Fruit fly (Drosophila melanogaster) whole organism, embryonic: ENCODE data around the gene Rabex-5.
A peak's percentile ranks its signal among the peaks of the same experiment; 100 is the strongest.

ENCODE experiments used
- Atf-2 ChIP-seq: fragments of 200-800 bp; sonication (Bioruptor generic); optimal IDR thresholded peaks from 2 replicates; lab custom pipeline; 2016; ENCODE audit warnings: missing biosample characterization, missing genetic modification characterization
- BEAF-32 ChIP-seq: fragments of 200-800 bp; sonication (Bioruptor generic); optimal IDR thresholded peaks from 3 replicates; lab custom pipeline; 2017; ENCODE audit warnings: missing biosample characterization, missing genetic modification characterization, mild to moderate bottlenecking, moderate library complexity, missing genetic modification reagents
- CG11247 ChIP-seq: fragments of 200-800 bp; sonication (Bioruptor generic); IDR thresholded peaks from 2 replicates; pipeline ENCODE4 v1.3.6; 2022; ENCODE audit warnings: missing biosample characterization, missing genetic modification characterization
- CG13296 ChIP-seq: fragments of 200-800 bp; sonication (Bioruptor generic); optimal IDR thresholded peaks from 3 replicates; lab custom pipeline; 2018; ENCODE audit warnings: missing biosample characterization, mild to moderate bottlenecking, missing genetic modification characterization
- CG15269 ChIP-seq: fragments of 200-800 bp; sonication (Bioruptor generic); optimal IDR thresholded peaks from 2 replicates; lab custom pipeline; 2018; ENCODE audit warnings: missing biosample characterization, mild to moderate bottlenecking, missing genetic modification characterization, moderate library complexity
- CG17186 ChIP-seq: fragments of 200-800 bp; sonication (Bioruptor generic); optimal IDR thresholded peaks from 3 replicates; lab custom pipeline; 2017; ENCODE audit warnings: missing biosample characterization, missing genetic modification reagents, missing genetic modification characterization
- CG17328 ChIP-seq: fragments of 200-800 bp; sonication (Bioruptor generic); IDR thresholded peaks from 2 replicates; pipeline ENCODE4 v1.3.6; 2022; ENCODE audit warnings: missing biosample characterization, missing genetic modification characterization
- CG3065 ChIP-seq: fragments of 200-800 bp; sonication (Bioruptor generic); optimal IDR thresholded peaks from 2 replicates; lab custom pipeline; 2016; ENCODE audit warnings: missing biosample characterization, missing genetic modification characterization
- CG32532 ChIP-seq: fragments of 200-800 bp; sonication (Bioruptor generic); IDR thresholded peaks from 2 replicates; pipeline ENCODE4 v1.3.6; 2022; ENCODE audit warnings: missing biosample characterization, missing genetic modification characterization
- CG33557 ChIP-seq: fragments of 200-800 bp; sonication (Bioruptor generic); optimal IDR thresholded peaks from 2 replicates; lab custom pipeline; 2019; ENCODE audit warnings: missing biosample characterization, mild to moderate bottlenecking, missing genetic modification characterization, moderate library complexity
- CG34422 ChIP-seq: fragments of 200-800 bp; sonication (Bioruptor generic); IDR thresholded peaks from 3 replicates; pipeline ENCODE4 v1.3.6; 2022; ENCODE audit warnings: missing biosample characterization, missing genetic modification characterization
- CG4707 ChIP-seq: fragments of 200-800 bp; sonication (Bioruptor generic); optimal IDR thresholded peaks from 2 replicates; lab custom pipeline; 2018; ENCODE audit warnings: missing biosample characterization, mild to moderate bottlenecking, missing genetic modification characterization, moderate library complexity
- CG4854 ChIP-seq: fragments of 200-800 bp; sonication (Bioruptor generic); optimal IDR thresholded peaks from 2 replicates; lab custom pipeline; 2016; ENCODE audit warnings: missing biosample characterization, missing genetic modification characterization, inconsistent platforms
- CG7928 ChIP-seq: fragments of 200-800 bp; sonication (Bioruptor generic); optimal IDR thresholded peaks from 2 replicates; lab custom pipeline; 2017; ENCODE audit warnings: missing biosample characterization, mild to moderate bottlenecking, missing genetic modification characterization
- CG8290 ChIP-seq, 3 experiments: fragments of 200-800 bp; sonication (Bioruptor generic); optimal IDR thresholded peaks; 2 replicates each; lab custom pipeline; 2016 to 2019; ENCODE audit warnings: missing biosample characterization in 3 of 3, missing genetic modification characterization in 3 of 3, mild to moderate bottlenecking in 2 of 3, moderate library complexity in 1 of 3
- CG8765 ChIP-seq: fragments of 200-800 bp; sonication (Bioruptor generic); IDR thresholded peaks from 2 replicates; pipeline ENCODE4 v1.3.6; 2022; ENCODE audit warnings: missing biosample characterization, missing genetic modification characterization
- CG9932 ChIP-seq: fragments of 200-800 bp; sonication (Bioruptor generic); IDR thresholded peaks from 2 replicates; pipeline ENCODE4 v1.3.6; 2022; ENCODE audit warnings: missing biosample characterization, missing genetic modification characterization
- Camta ChIP-seq: fragments of 200-800 bp; sonication (Bioruptor generic); optimal IDR thresholded peaks from 2 replicates; lab custom pipeline; 2016; ENCODE audit warnings: missing biosample characterization, missing genetic modification characterization
- Chrac-16 ChIP-seq: fragments of 200-800 bp; sonication (Bioruptor generic); optimal IDR thresholded peaks from 3 replicates; lab custom pipeline; 2016; ENCODE audit warnings: missing biosample characterization, missing genetic modification characterization
- D ChIP-seq, 2 experiments: fragments of 200-800 bp in 1 of 2; fragments of >200 bp in 1 of 2; sonication (Bioruptor generic) in 1 of 2; optimal IDR thresholded peaks; 2 replicates in 1 of 2; 3 replicates in 1 of 2; lab custom pipeline; 2017; ENCODE audit warnings: mild to moderate bottlenecking in 1 of 2, missing biosample characterization in 1 of 2, missing genetic modification characterization in 1 of 2, missing genetic modification reagents in 1 of 2
- Doc3 ChIP-seq: fragments of 200-800 bp; sonication (Bioruptor generic); IDR thresholded peaks from 3 replicates; pipeline ENCODE4 v1.3.6; 2022; ENCODE audit warnings: missing biosample characterization, missing genetic modification characterization; ENCODE audit not compliant: partially characterized antibody
- Drgx ChIP-seq: fragments of 200-800 bp; sonication (Bioruptor generic); IDR thresholded peaks from 2 replicates; pipeline ENCODE4 v1.3.6; 2022; ENCODE audit warnings: missing biosample characterization, missing genetic modification characterization
- E2f1 ChIP-seq: fragments of 200-800 bp; sonication (Bioruptor generic); IDR thresholded peaks from 2 replicates; pipeline ENCODE4 v1.3.6; 2022; ENCODE audit warnings: missing biosample characterization, missing genetic modification characterization
- Gug ChIP-seq: fragments of 200-800 bp; sonication (Bioruptor generic); IDR thresholded peaks from 4 replicates; pipeline ENCODE4 v1.3.6; 2022; ENCODE audit warnings: missing biosample characterization, missing genetic modification characterization
- Kr ChIP-seq: fragments of 200-800 bp; sonication (Bioruptor generic); optimal IDR thresholded peaks from 2 replicates; lab custom pipeline; 2017; ENCODE audit warnings: missing biosample characterization, mild to moderate bottlenecking, missing genetic modification characterization
- MTF-1 ChIP-seq: fragments of 200-800 bp; sonication (Bioruptor generic); optimal IDR thresholded peaks from 2 replicates; lab custom pipeline; 2018; ENCODE audit warnings: missing biosample characterization, mild to moderate bottlenecking, missing genetic modification characterization, borderline replicate concordance
- Mes4 ChIP-seq: fragments of 200-800 bp; sonication (Bioruptor generic); optimal IDR thresholded peaks from 2 replicates; lab custom pipeline; 2016; ENCODE audit warnings: missing biosample characterization, missing genetic modification characterization
- Nf-YB ChIP-seq: fragments of 200-800 bp; sonication (Bioruptor generic); optimal IDR thresholded peaks from 3 replicates; lab custom pipeline; 2019; ENCODE audit warnings: missing biosample characterization, mild to moderate bottlenecking, missing genetic modification characterization, moderate library complexity
- Rx ChIP-seq: fragments of 200-800 bp; sonication (Bioruptor generic); IDR thresholded peaks from 2 replicates; pipeline ENCODE4 v1.3.6; 2022; ENCODE audit warnings: missing biosample characterization, missing genetic modification characterization
- Stat92E ChIP-seq, 3 experiments: fragments of >200 bp in 2 of 3; fragments of 200-800 bp in 1 of 3; sonication (Bioruptor generic) in 1 of 3; optimal IDR thresholded peaks; 2 replicates each; lab custom pipeline; 2017 to 2019; ENCODE audit warnings: missing biosample characterization in 3 of 3, missing genetic modification characterization in 3 of 3, mild to moderate bottlenecking in 1 of 3, moderate library complexity in 1 of 3
- TFAM ChIP-seq: fragments of 200-800 bp; sonication (Bioruptor generic); optimal IDR thresholded peaks from 2 replicates; lab custom pipeline; 2017; ENCODE audit warnings: missing biosample characterization, missing genetic modification characterization, inconsistent platforms
- da ChIP-seq: fragments of 200-800 bp; sonication (Bioruptor generic); optimal IDR thresholded peaks from 2 replicates; lab custom pipeline; 2016; ENCODE audit warnings: missing biosample characterization, missing genetic modification characterization
- esg ChIP-seq: fragments of 200-800 bp; sonication (Bioruptor generic); conservative IDR thresholded peaks from 2 replicates; pipeline ENCODE4 v1.3.6; 2022; ENCODE audit warnings: missing biosample characterization, missing genetic modification characterization
- fru ChIP-seq: fragments of >200 bp; optimal IDR thresholded peaks from 2 replicates; lab custom pipeline; 2017
- ftz-f1 ChIP-seq: fragments of 200-800 bp; sonication (Bioruptor generic); optimal IDR thresholded peaks from 2 replicates; lab custom pipeline; 2016; ENCODE audit warnings: missing biosample characterization, missing genetic modification characterization
- gro ChIP-seq: fragments of 200-800 bp; sonication (Bioruptor generic); optimal IDR thresholded peaks from 2 replicates; lab custom pipeline; 2016; ENCODE audit warnings: missing biosample characterization, missing genetic modification characterization
- h ChIP-seq: fragments of >200 bp; optimal IDR thresholded peaks from 2 replicates; lab custom pipeline; 2017
- lola ChIP-seq, 3 experiments: fragments of >200 bp in 2 of 3; fragments of 200-800 bp in 1 of 3; sonication (Bioruptor generic) in 1 of 3; optimal IDR thresholded peaks; 2 replicates each; lab custom pipeline; 2017 to 2019; ENCODE audit warnings: missing biosample characterization in 3 of 3, missing genetic modification characterization in 3 of 3, mild to moderate bottlenecking in 1 of 3, moderate library complexity in 1 of 3
- repo ChIP-seq: fragments of 200-800 bp; sonication (Bioruptor generic); optimal IDR thresholded peaks from 2 replicates; lab custom pipeline; 2016; ENCODE audit warnings: missing biosample characterization, missing genetic modification characterization
- ro ChIP-seq: fragments of 200-800 bp; sonication (Bioruptor generic); IDR thresholded peaks from 2 replicates; pipeline ENCODE4 v1.3.6; 2022; ENCODE audit warnings: missing biosample characterization, missing genetic modification characterization
- schlank ChIP-seq: fragments of 200-800 bp; sonication (Bioruptor generic); optimal IDR thresholded peaks from 2 replicates; lab custom pipeline; 2018; ENCODE audit warnings: missing biosample characterization, mild to moderate bottlenecking, missing genetic modification characterization
- scrt ChIP-seq: fragments of 200-800 bp; sonication (Bioruptor generic); optimal IDR thresholded peaks from 2 replicates; lab custom pipeline; 2018; ENCODE audit warnings: missing biosample characterization, mild to moderate bottlenecking, missing genetic modification characterization, moderate library complexity
- sna ChIP-seq: fragments of 200-800 bp; sonication (Bioruptor generic); IDR thresholded peaks from 2 replicates; pipeline ENCODE4 v1.3.6; 2022; ENCODE audit warnings: missing biosample characterization, missing genetic modification characterization; ENCODE audit not compliant: partially characterized antibody
- sob ChIP-seq: fragments of 200-800 bp; sonication (Bioruptor generic); IDR thresholded peaks from 2 replicates; pipeline ENCODE4 v1.3.6; 2022; ENCODE audit warnings: missing biosample characterization, missing genetic modification characterization
- sug ChIP-seq: fragments of 200-800 bp; optimal IDR thresholded peaks from 2 replicates; lab custom pipeline; 2019; ENCODE audit warnings: missing biosample characterization, mild to moderate bottlenecking, missing genetic modification characterization, moderate library complexity
- tio ChIP-seq: fragments of 200-800 bp; sonication (Bioruptor generic); optimal IDR thresholded peaks from 2 replicates; lab custom pipeline; 2017; ENCODE audit warnings: missing biosample characterization, missing genetic modification characterization, inconsistent platforms
- tll ChIP-seq, 2 experiments: fragments of 200-800 bp in 1 of 2; fragments of >200 bp in 1 of 2; sonication (Bioruptor generic) in 1 of 2; optimal IDR thresholded peaks; 2 replicates each; lab custom pipeline; 2017 to 2019; ENCODE audit warnings: missing biosample characterization in 2 of 2, missing genetic modification characterization in 2 of 2, mild to moderate bottlenecking in 1 of 2, moderate library complexity in 1 of 2
- usp ChIP-seq: fragments of >200 bp; optimal IDR thresholded peaks from 2 replicates; lab custom pipeline; 2017; ENCODE audit warnings: missing biosample characterization, missing genetic modification characterization
- vvl ChIP-seq: fragments of 200-800 bp; sonication (Bioruptor generic); IDR thresholded peaks from 2 replicates; pipeline ENCODE4 v1.3.6; 2022; ENCODE audit warnings: missing biosample characterization, missing genetic modification characterization
- wor ChIP-seq: fragments of 200-800 bp; sonication (Bioruptor generic); IDR thresholded peaks from 2 replicates; pipeline ENCODE4 v1.3.6; 2022; ENCODE audit warnings: missing biosample characterization, missing genetic modification characterization

The Rabex-5 gene

DNA sequence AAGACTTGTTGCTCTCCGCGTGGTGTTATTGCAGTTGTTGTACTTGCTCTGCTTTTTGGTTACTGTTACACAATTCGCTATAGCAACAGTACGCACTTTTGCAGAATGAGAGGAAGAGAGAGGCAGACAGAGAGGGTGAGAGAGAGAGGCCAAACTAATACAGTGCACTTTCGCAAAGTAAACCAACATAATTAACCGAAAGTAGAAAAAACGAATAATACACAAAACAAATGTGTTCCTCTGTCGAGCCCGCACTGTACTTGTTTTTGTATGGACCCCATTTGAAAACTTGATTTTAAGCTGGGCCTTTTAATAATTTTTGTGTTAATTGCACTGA lies 39.7 kb downstream of the Rabex-5 start (continued):
- TF ChIP-seq Rx (GFP tag; lab: Robert Waterston, UW) (peak; percentile 61; the same call in 1 of the 2 replicates), fru (lab: Kevin White, UChicago) (no peak), CG3065 (GFP tag; lab: Kevin White, UChicago) (no peak), h (lab: Kevin White, UChicago) (no peak), CG9932 (GFP tag; lab: Robert Waterston, UW) (peak; percentile 77), CG33557 (GFP tag; lab: Kevin White, UChicago) (no peak), Mes4 (no peak), lola (GFP tag; optimal IDR thresholded peaks at IDR 0.05; lab: Kevin White, UChicago) (no peak), E2f1 (peak; percentile 34; the same call in 1 of the 2 replicates), Chrac-16 (GFP tag; lab: Kevin White, UChicago) (no peak), CG17328 (GFP tag; lab: Robert Waterston, UW) (0 out of 2 replicates have a peak, but pooled peaks have one; percentile 53), scrt (GFP tag; lab: Kevin White, UChicago) (peak; percentile 93), CG4854 (peak; percentile 19), Kr (GFP tag; lab: Kevin White, UChicago) (no peak), vvl (GFP tag; lab: Robert Waterston, UW) (peak; percentile 79), CG11247 (peak; percentile 53; the same call in 1 of the 2 replicates), CG34422 (no peak), ro (GFP tag; lab: Robert Waterston, UW) (no peak), sna (GFP tag; lab: Robert Waterston, UW) (no peak), ftz-f1 (GFP tag; lab: Kevin White, UChicago) (no peak), Nf-YB (GFP tag; lab: Kevin White, UChicago) (no peak), usp (GFP tag; lab: Kevin White, UChicago) (no peak), CG13296 (GFP tag; lab: Kevin White, UChicago) (peak; percentile 55), TFAM (no peak), gro (GFP tag; lab: Kevin White, UChicago) (peak; percentile 40), Gug (GFP tag; lab: Robert Waterston, UW) (peak; percentile 46; the same call in 3 of the 4 replicates), tio (GFP tag; lab: Kevin White, UChicago) (no peak), CG4707 (GFP tag; lab: Kevin White, UChicago) (no peak), CG32532 (GFP tag; lab: Robert Waterston, UW) (peak; percentile 84), esg (GFP tag; lab: Robert Waterston, UW) (peak; percentile 32; the same call in 1 of the 2 replicates), BEAF-32 (GFP tag; lab: Kevin White, UChicago) (no peak), Camta (GFP tag; lab: Kevin White, UChicago) (peak; percentile 27), CG8765 (GFP tag; lab: Robert Waterston, UW) (0 out of 2 replicates have a peak, but pooled peaks have one; percentile 10), tll (GFP tag; optimal IDR thresholded peaks at IDR 0.05; lab: Kevin White, UChicago) (no peak), Drgx (GFP tag; lab: Robert Waterston, UW) (peak; percentile 90), repo (no peak), CG8290 (GFP tag; optimal IDR thresholded peaks at IDR 0.05; lab: Kevin White, UChicago) (no peak), CG8290 (tag; optimal IDR thresholded peaks at IDR 0.05; lab: Kevin White, UChicago) (peak in 1 of 2 experiments; percentile 77), Doc3 (GFP tag; lab: Robert Waterston, UW) (no peak), da (no peak), CG17186 (no peak), sob (GFP tag; lab: Robert Waterston, UW) (peak; percentile 72), CG7928 (no peak), CG15269 (peak; percentile 56), schlank (tag; lab: Kevin White, UChicago) (no peak), wor (GFP tag; lab: Robert Waterston, UW) (no peak), D (optimal IDR thresholded peaks at IDR 0.05; lab: Kevin White, UChicago) (no peak), D (GFP tag; optimal IDR thresholded peaks at IDR 0.05; lab: Kevin White, UChicago) (no peak), Stat92E (GFP tag; optimal IDR thresholded peaks at IDR 0.05; lab: Kevin White, UChicago) (no peak), MTF-1 (GFP tag; lab: Kevin White, UChicago) (no peak), sug (tag; lab: Kevin White, UChicago) (no peak), Atf-2 (peak; percentile 49)
